Worm (Caenorhabditis elegans) whole organism, L2 larva: ENCODE results near the gene srab-16.

Experiments used
- C34F6.9 ChIP-seq: fragments of 150-350 bp; optimal IDR thresholded peaks from 2 replicates; lab custom pipeline; 2014; ENCODE audit warnings: missing biosample characterization, missing genetic modification characterization
- F13H6.1 ChIP-seq: sonication (generic microtip); optimal IDR thresholded peaks from 2 replicates; lab custom pipeline; 2016; ENCODE audit warnings: missing genetic modification characterization, missing compliant biosample characterization
- Y55F3AM.14 ChIP-seq: fragments of 200-800 bp; sonication (Bioruptor generic); optimal IDR thresholded peaks from 2 replicates; lab custom pipeline; 2018; ENCODE audit warnings: mild to moderate bottlenecking, missing genetic modification characterization, missing compliant biosample characterization
- alr-1 ChIP-seq: fragments of 150-350 bp; optimal IDR thresholded peaks from 2 replicates; lab custom pipeline; 2014; ENCODE audit warnings: missing biosample characterization, missing genetic modification characterization
- aly-2 ChIP-seq: fragments of 150-350 bp; optimal IDR thresholded peaks from 2 replicates; lab custom pipeline; 2014; ENCODE audit warnings: missing biosample characterization, missing genetic modification characterization
- ama-1 ChIP-seq: fragments of 150-350 bp; optimal IDR thresholded peaks from 2 replicates; lab custom pipeline; 2018; ENCODE audit warnings: inconsistent platforms
- blmp-1 ChIP-seq: sonication (generic microtip); optimal IDR thresholded peaks from 2 replicates; lab custom pipeline; 2017; ENCODE audit warnings: missing genetic modification characterization, mild to moderate bottlenecking, missing compliant biosample characterization, antibody characterized with exemption, moderate library complexity; ENCODE audit not compliant: insufficient read depth
- ceh-16 ChIP-seq: fragments of 150-350 bp; optimal IDR thresholded peaks from 2 replicates; lab custom pipeline; 2014; ENCODE audit warnings: missing biosample characterization, missing genetic modification characterization
- ceh-82 ChIP-seq: fragments of 150-350 bp; optimal IDR thresholded peaks from 2 replicates; lab custom pipeline; 2014; ENCODE audit warnings: missing biosample characterization, missing genetic modification characterization
- crh-2 ChIP-seq: sonication (generic microtip); optimal IDR thresholded peaks from 2 replicates; lab custom pipeline; 2017; ENCODE audit warnings: missing biosample characterization, missing genetic modification characterization
- dmd-4 ChIP-seq: sonication (generic microtip); optimal IDR thresholded peaks from 2 replicates; lab custom pipeline; 2017; ENCODE audit warnings: missing biosample characterization, missing genetic modification characterization
- egl-27 ChIP-seq: sonication (generic microtip); optimal IDR thresholded peaks from 3 replicates; lab custom pipeline; 2017; ENCODE audit warnings: missing biosample characterization, missing genetic modification reagents, missing genetic modification characterization
- elt-3 ChIP-seq: sonication (generic microtip); optimal IDR thresholded peaks from 2 replicates; lab custom pipeline; 2017; ENCODE audit warnings: missing biosample characterization, missing genetic modification characterization
- fos-1 ChIP-seq: fragments of 150-350 bp; optimal IDR thresholded peaks from 2 replicates; lab custom pipeline; 2014; ENCODE audit warnings: missing biosample characterization, missing genetic modification characterization
- lin-11 ChIP-seq: fragments of 150-350 bp; sonication (generic microtip); optimal IDR thresholded peaks from 2 replicates; lab custom pipeline; 2014; ENCODE audit warnings: missing biosample characterization, missing genetic modification characterization, inconsistent platforms, mixed read lengths
- lin-13 ChIP-seq: fragments of 150-350 bp; optimal IDR thresholded peaks from 2 replicates; lab custom pipeline; 2014; ENCODE audit warnings: missing biosample characterization, missing genetic modification reagents, missing genetic modification characterization
- mab-5 ChIP-seq: fragments of 150-350 bp; optimal IDR thresholded peaks from 2 replicates; lab custom pipeline; 2014; ENCODE audit warnings: missing biosample characterization, missing genetic modification characterization
- mbf-1 ChIP-seq: sonication (generic microtip); optimal IDR thresholded peaks from 2 replicates; lab custom pipeline; 2017; ENCODE audit warnings: missing biosample characterization, missing genetic modification characterization
- mdl-1 ChIP-seq, 2 experiments: fragments of 150-350 bp in 1 of 2; sonication (generic microtip) in 1 of 2; optimal IDR thresholded peaks; 2 replicates each; lab custom pipeline; 2017; ENCODE audit warnings: missing biosample characterization in 2 of 2, missing genetic modification characterization in 2 of 2
- nhr-129 ChIP-seq: fragments of 150-350 bp; optimal IDR thresholded peaks from 2 replicates; lab custom pipeline; 2014; ENCODE audit warnings: missing biosample characterization, missing genetic modification characterization
- nhr-23 ChIP-seq: fragments of 150-350 bp; optimal IDR thresholded peaks from 2 replicates; lab custom pipeline; 2014; ENCODE audit warnings: missing biosample characterization, missing genetic modification reagents, missing genetic modification characterization
- nhr-237 ChIP-seq: fragments of 150-350 bp; optimal IDR thresholded peaks from 2 replicates; lab custom pipeline; 2014; ENCODE audit warnings: missing biosample characterization, missing genetic modification characterization
- nhr-25 ChIP-seq: fragments of 150-350 bp; sonication (generic microtip); optimal IDR thresholded peaks from 3 replicates; lab custom pipeline; 2014; ENCODE audit warnings: missing biosample characterization, missing genetic modification characterization
- nhr-6 ChIP-seq: fragments of 150-350 bp; optimal IDR thresholded peaks from 2 replicates; lab custom pipeline; 2014; ENCODE audit warnings: missing biosample characterization, missing genetic modification characterization
- nhr-77 ChIP-seq: fragments of 150-350 bp; optimal IDR thresholded peaks from 2 replicates; lab custom pipeline; 2014; ENCODE audit warnings: missing biosample characterization, missing genetic modification characterization
- skn-1 ChIP-seq: sonication (generic microtip); optimal IDR thresholded peaks from 2 replicates; lab custom pipeline; 2017; ENCODE audit warnings: missing biosample characterization, missing genetic modification characterization
- sma-3 ChIP-seq: sonication (generic microtip); optimal IDR thresholded peaks from 2 replicates; lab custom pipeline; 2016; ENCODE audit warnings: missing genetic modification reagents, missing genetic modification characterization, missing compliant biosample characterization
- sma-9 ChIP-seq, 2 experiments: fragments of 150-350 bp in 1 of 2; sonication (generic microtip) in 1 of 2; optimal IDR thresholded peaks; 2 replicates each; lab custom pipeline; 2014 to 2016; ENCODE audit warnings: missing genetic modification characterization in 2 of 2, mild to moderate bottlenecking in 1 of 2, missing biosample characterization in 1 of 2, missing compliant biosample characterization in 1 of 2, missing genetic modification reagents in 1 of 2, moderate library complexity in 1 of 2
- snpc-4 ChIP-seq: fragments of 150-350 bp; optimal IDR thresholded peaks from 2 replicates; lab custom pipeline; 2014; ENCODE audit warnings: missing biosample characterization, missing genetic modification characterization
- unc-39 ChIP-seq: fragments of 150-350 bp; optimal IDR thresholded peaks from 2 replicates; lab custom pipeline; 2014; ENCODE audit warnings: missing biosample characterization, missing genetic modification characterization
- unc-55 ChIP-seq: fragments of 150-350 bp; sonication (generic microtip); optimal IDR thresholded peaks from 3 replicates; lab custom pipeline; 2014; ENCODE audit warnings: missing biosample characterization, missing genetic modification reagents, missing genetic modification characterization
- unc-62 ChIP-seq: fragments of 150-350 bp; optimal IDR thresholded peaks from 2 replicates; lab custom pipeline; 2014; ENCODE audit warnings: missing biosample characterization, missing genetic modification reagents, missing genetic modification characterization
- zag-1 ChIP-seq: fragments of 150-350 bp; optimal IDR thresholded peaks from 2 replicates; lab custom pipeline; 2014; ENCODE audit warnings: missing biosample characterization, missing genetic modification characterization
- ztf-1 ChIP-seq: fragments of 200-800 bp; sonication (Bioruptor generic); conservative IDR thresholded peaks from 2 replicates; pipeline ENCODE4 v1.3.6; 2022; ENCODE audit warnings: missing genetic modification characterization, missing compliant biosample characterization
- ztf-11 ChIP-seq: sonication (generic microtip); optimal IDR thresholded peaks from 2 replicates; lab custom pipeline; 2017; ENCODE audit warnings: missing biosample characterization, missing genetic modification characterization
- ztf-4 ChIP-seq: fragments of 150-350 bp; optimal IDR thresholded peaks from 2 replicates; lab custom pipeline; 2014; ENCODE audit warnings: missing biosample characterization, missing genetic modification characterization

srab-16 gene

ce11 chrV:782432-782831, at the start of gene srab-16:
srab-16 (plus strand) TSS chrV:782732.
- no peak for TF ChIP-seq sma-9 (GFP tag; optimal IDR thresholded peaks at IDR 0.05; lab: Kevin White, UChicago)
- no peak for TF ChIP-seq sma-9 (tag; optimal IDR thresholded peaks at IDR 0.05; lab: Kevin White, UChicago)
- no peak for TF ChIP-seq ceh-16 (tag; lab: Kevin White, UChicago)
- no peak for TF ChIP-seq skn-1
- no peak for TF ChIP-seq nhr-6 (tag; lab: Kevin White, UChicago)
- no peak for TF ChIP-seq ztf-1
- no peak for TF ChIP-seq nhr-237 (tag; lab: Kevin White, UChicago)
- TF ChIP-seq egl-27 (tag; lab: Kevin White, UChicago), result no peak
- no peak for TF ChIP-seq unc-55
- TF ChIP-seq elt-3 (tag; lab: Kevin White, UChicago), result no peak
- no peak for TF ChIP-seq alr-1 (tag; lab: Kevin White, UChicago)
- TF ChIP-seq ama-1, result no peak

- TF ChIP-seq lin-13, result no peak
- TF ChIP-seq ztf-1, result no peak
- TF ChIP-seq mab-5 (tag; lab: Kevin White, UChicago), result no peak
- no peak for TF ChIP-seq sma-3 (GFP tag; lab: Kevin White, UChicago)
- TF ChIP-seq crh-2 (tag; lab: Kevin White, UChicago), result no peak
- TF ChIP-seq ama-1, result no peak
- TF ChIP-seq, all 48 proteins: peak for 0
These were observed 46.4 kb upstream of the srab-16 start, which contains the start of gene srj-25 for ce11 chrV:736171-736570. srj-25 (minus strand) TSS chrV:736271.

- no peak for TF ChIP-seq nhr-129 (tag; lab: Kevin White, UChicago)
- no peak for TF ChIP-seq snpc-4 (tag; lab: Kevin White, UChicago)
- no peak for TF ChIP-seq nhr-25
- TF ChIP-seq zag-1, result no peak
- TF ChIP-seq unc-55, result no peak
- TF ChIP-seq blmp-1 (tag; lab: Kevin White, UChicago), result no peak
- no peak for TF ChIP-seq skn-1
- no peak for TF ChIP-seq mdl-1 (tag; optimal IDR thresholded peaks at IDR 0.05; lab: Kevin White, UChicago)
- TF ChIP-seq nhr-23, result no peak
- TF ChIP-seq ceh-82 (tag; lab: Kevin White, UChicago), result no peak
- no peak for TF ChIP-seq ztf-4 (tag; lab: Kevin White, UChicago)
- no peak for TF ChIP-seq egl-27 (tag; lab: Kevin White, UChicago)
- no peak for TF ChIP-seq F13H6.1 (tag; lab: Kevin White, UChicago)
- no peak for TF ChIP-seq Y55F3AM.14 (GFP tag; lab: Kevin White, UChicago)
- no peak for TF ChIP-seq dmd-4 (tag; lab: Kevin White, UChicago)
- TF ChIP-seq alr-1 (tag; lab: Kevin White, UChicago), result no peak
- TF ChIP-seq mbf-1 (tag; lab: Kevin White, UChicago), result no peak
- no peak for TF ChIP-seq ceh-16 (tag; lab: Kevin White, UChicago)
- TF ChIP-seq fos-1, result no peak
- TF ChIP-seq, all 48 proteins: peak for 0
These were observed 43.8 kb upstream of the srab-16 start, which contains the start of gene srj-24 for ce11 chrV:738770-739169. srj-24 (minus strand) TSS chrV:738870.

ce11 chrV:741820-742219, 40.7 kb upstream of the srab-16 start, which contains the start of gene C05E4.7:
C05E4.7 (plus strand) TSS chrV:742120.
- TF ChIP-seq lin-11 (no peak), nhr-77 (tag; lab: Kevin White, UChicago) (no peak), snpc-4 (tag; lab: Kevin White, UChicago) (no peak), ztf-1 (no peak), lin-13 (no peak), ztf-11 (tag; lab: Kevin White, UChicago) (no peak), unc-39 (tag; lab: Kevin White, UChicago) (no peak), unc-55 (no peak), mdl-1 (tag; optimal IDR thresholded peaks at IDR 0.05; lab: Kevin White, UChicago) (no peak), skn-1 (no peak), ztf-4 (tag; lab: Kevin White, UChicago) (no peak), elt-3 (tag; lab: Kevin White, UChicago) (no peak), sma-3 (GFP tag; lab: Kevin White, UChicago) (no peak), Y55F3AM.14 (GFP tag; lab: Kevin White, UChicago) (no peak), crh-2 (tag; lab: Kevin White, UChicago) (no peak), sma-9 (GFP tag; optimal IDR thresholded peaks at IDR 0.05; lab: Kevin White, UChicago) (no peak), sma-9 (tag; optimal IDR thresholded peaks at IDR 0.05; lab: Kevin White, UChicago) (no peak), unc-62 (no peak), aly-2 (no peak), C34F6.9 (tag; lab: Kevin White, UChicago) (no peak)
